Fruit fly (Drosophila melanogaster): Measurements from ENCODE around the gene CG33500.

- TF ChIP-seq dac (GFP tag; optimal IDR thresholded peaks at IDR 0.05) (no peak), Met (GFP tag; optimal IDR thresholded peaks at IDR 0.05) (no peak), OdsH (GFP tag; optimal IDR thresholded peaks at IDR 0.05) (no peak), cyc (GFP tag; optimal IDR thresholded peaks at IDR 0.05) (no peak), topi (GFP tag; optimal IDR thresholded peaks at IDR 0.05) (no peak), spab (GFP tag; optimal IDR thresholded peaks at IDR 0.05) (no peak), CG6792 (GFP tag; optimal IDR thresholded peaks at IDR 0.05) (no peak), Hr39 (GFP tag; optimal IDR thresholded peaks at IDR 0.05) (no peak), CG34406 (GFP tag; optimal IDR thresholded peaks at IDR 0.05) (no peak), eg (GFP tag; IDR thresholded peaks at IDR 0.05) (no peak), CG32006 (GFP tag; optimal IDR thresholded peaks at IDR 0.05) (no peak), dsx (GFP tag; optimal IDR thresholded peaks at IDR 0.05; ENCODE audit: poor library complexity, severe bottlenecking) (no peak)
Observed at dm6 chr3L:11530370-11530769, 21.9 kb downstream of the CG33500 start.
